Fruit fly (Drosophila melanogaster) whole organism, embryonic: ENCODE data around the gene CG18262.

Experiments used
- CG10321 ChIP-seq: fragments of 200-800 bp; sonication (Bioruptor generic); IDR thresholded peaks from 2 replicates; pipeline ENCODE4 v1.3.6; 2022; ENCODE audit warnings: missing biosample characterization, missing genetic modification characterization
- CG10431 ChIP-seq: fragments of 200-800 bp; sonication (Bioruptor generic); optimal IDR thresholded peaks from 3 replicates; lab custom pipeline; 2018; ENCODE audit warnings: missing biosample characterization, mild to moderate bottlenecking, missing genetic modification characterization
- CG10654 ChIP-seq: fragments of 200-800 bp; sonication (Bioruptor generic); optimal IDR thresholded peaks from 2 replicates; lab custom pipeline; 2016; ENCODE audit warnings: missing biosample characterization, missing genetic modification characterization
- CG12155 ChIP-seq: fragments of 200-800 bp; sonication (Bioruptor generic); optimal IDR thresholded peaks from 3 replicates; lab custom pipeline; 2016; ENCODE audit warnings: missing biosample characterization, missing genetic modification characterization
- CG12299 ChIP-seq: fragments of 200-800 bp; sonication (Bioruptor generic); optimal IDR thresholded peaks from 2 replicates; lab custom pipeline; 2018; ENCODE audit warnings: missing biosample characterization, mild to moderate bottlenecking, missing genetic modification characterization
- CG14014 ChIP-seq: fragments of 200-800 bp; sonication (Bioruptor generic); IDR thresholded peaks from 2 replicates; pipeline ENCODE4 v1.3.6; 2022; ENCODE audit warnings: missing biosample characterization, missing genetic modification characterization
- CG15011 ChIP-seq: fragments of 200-800 bp; sonication (Bioruptor generic); optimal IDR thresholded peaks from 3 replicates; lab custom pipeline; 2018; ENCODE audit warnings: missing biosample characterization, mild to moderate bottlenecking, missing genetic modification characterization
- CG15269 ChIP-seq: fragments of 200-800 bp; sonication (Bioruptor generic); optimal IDR thresholded peaks from 2 replicates; lab custom pipeline; 2018; ENCODE audit warnings: missing biosample characterization, mild to moderate bottlenecking, missing genetic modification characterization, moderate library complexity
- CG16813 ChIP-seq: fragments of 200-800 bp; sonication (Bioruptor generic); IDR thresholded peaks from 3 replicates; pipeline ENCODE4 v1.3.6; 2022; ENCODE audit warnings: missing biosample characterization, missing genetic modification characterization; ENCODE audit not compliant: partially characterized antibody
- CG2712 ChIP-seq: fragments of 200-800 bp; optimal IDR thresholded peaks from 3 replicates; lab custom pipeline; 2019; ENCODE audit warnings: missing biosample characterization, mild to moderate bottlenecking, missing genetic modification characterization, moderate library complexity
- CG34376 ChIP-seq: fragments of 200-800 bp; sonication (Bioruptor generic); optimal IDR thresholded peaks from 2 replicates; lab custom pipeline; 2018; ENCODE audit warnings: missing biosample characterization, mild to moderate bottlenecking, missing genetic modification characterization
- CG3726 ChIP-seq: fragments of 200-800 bp; sonication (Bioruptor generic); IDR thresholded peaks from 3 replicates; pipeline ENCODE4, ENCODE4 v1.3.6; 2022; ENCODE audit warnings: missing biosample characterization, missing genetic modification characterization
- CG43689 ChIP-seq: fragments of 200-800 bp; sonication (Bioruptor generic); IDR thresholded peaks from 2 replicates; pipeline ENCODE4 v1.3.6; 2022; ENCODE audit warnings: missing biosample characterization, missing genetic modification characterization
- CG6254 ChIP-seq: fragments of 200-800 bp; sonication (Bioruptor generic); optimal IDR thresholded peaks from 3 replicates; lab custom pipeline; 2017; ENCODE audit warnings: mild to moderate bottlenecking, missing biosample characterization, missing genetic modification reagents, missing genetic modification characterization
- CG6654 ChIP-seq: fragments of 200-800 bp; sonication (Bioruptor generic); optimal IDR thresholded peaks from 2 replicates; lab custom pipeline; 2017; ENCODE audit warnings: missing biosample characterization, mild to moderate bottlenecking, missing genetic modification characterization
- CG7745 ChIP-seq: fragments of 200-800 bp; sonication (Bioruptor generic); optimal IDR thresholded peaks from 2 replicates; lab custom pipeline; 2018; ENCODE audit warnings: missing biosample characterization, mild to moderate bottlenecking, missing genetic modification characterization, moderate library complexity
- CG8924 ChIP-seq: fragments of 200-800 bp; optimal IDR thresholded peaks from 3 replicates; lab custom pipeline; 2019; ENCODE audit warnings: missing biosample characterization, mild to moderate bottlenecking, missing genetic modification characterization, moderate library complexity
- CG9817 ChIP-seq: fragments of 200-800 bp; sonication (Bioruptor generic); optimal IDR thresholded peaks from 2 replicates; lab custom pipeline; 2018; ENCODE audit warnings: missing biosample characterization, mild to moderate bottlenecking, missing genetic modification characterization, moderate library complexity
- Dek ChIP-seq: fragments of 200-800 bp; sonication (Bioruptor generic); optimal IDR thresholded peaks from 3 replicates; lab custom pipeline; 2019; ENCODE audit warnings: missing biosample characterization, mild to moderate bottlenecking, missing genetic modification characterization, moderate library complexity
- Drgx ChIP-seq: fragments of 200-800 bp; sonication (Bioruptor generic); IDR thresholded peaks from 2 replicates; pipeline ENCODE4 v1.3.6; 2022; ENCODE audit warnings: missing biosample characterization, missing genetic modification characterization
- HLHmδ ChIP-seq: fragments of 200-800 bp; sonication (Bioruptor generic); optimal IDR thresholded peaks from 2 replicates; lab custom pipeline; 2018; ENCODE audit warnings: missing biosample characterization, mild to moderate bottlenecking, missing genetic modification characterization, moderate library complexity
- Hand ChIP-seq: fragments of 200-800 bp; sonication (Bioruptor generic); optimal IDR thresholded peaks from 2 replicates; lab custom pipeline; 2017; ENCODE audit warnings: mild to moderate bottlenecking, missing biosample characterization, missing genetic modification reagents, missing genetic modification characterization
- Hr39 ChIP-seq: fragments of >200 bp; optimal IDR thresholded peaks from 2 replicates; lab custom pipeline; 2017
- Vsx1 ChIP-seq: fragments of 200-800 bp; sonication (Bioruptor generic); optimal IDR thresholded peaks from 2 replicates; lab custom pipeline; 2017; ENCODE audit warnings: missing biosample characterization, mild to moderate bottlenecking, missing genetic modification characterization, missing genetic modification reagents
- abd-A ChIP-seq: fragments of 200-800 bp; sonication (Bioruptor generic); optimal IDR thresholded peaks from 3 replicates; lab custom pipeline; 2019; ENCODE audit warnings: missing biosample characterization, mild to moderate bottlenecking, missing genetic modification characterization, moderate library complexity
- ato ChIP-seq: fragments of 200-800 bp; sonication (Bioruptor generic); IDR thresholded peaks from 2 replicates; pipeline ENCODE4 v1.3.6; 2022; ENCODE audit warnings: missing biosample characterization, missing genetic modification characterization; ENCODE audit not compliant: partially characterized antibody
- bab2 ChIP-seq: fragments of 200-800 bp; sonication (Bioruptor generic); optimal IDR thresholded peaks from 2 replicates; lab custom pipeline; 2016; ENCODE audit warnings: missing biosample characterization, missing genetic modification characterization
- bbx ChIP-seq: fragments of 200-800 bp; sonication (Bioruptor generic); IDR thresholded peaks from 2 replicates; pipeline ENCODE4 v1.3.6; 2022; ENCODE audit warnings: missing biosample characterization, missing genetic modification characterization; ENCODE audit not compliant: partially characterized antibody
- bcd ChIP-seq: fragments of 200-800 bp; sonication (Bioruptor generic); optimal IDR thresholded peaks from 2 replicates; lab custom pipeline; 2017; ENCODE audit warnings: missing biosample characterization, mild to moderate bottlenecking, missing genetic modification characterization
- bsh ChIP-seq, 2 experiments: fragments of 200-800 bp; sonication (Bioruptor generic); optimal IDR thresholded peaks; 2 replicates each; lab custom pipeline; 2017 to 2018; ENCODE audit warnings: mild to moderate bottlenecking in 2 of 2, missing biosample characterization in 2 of 2, missing genetic modification characterization in 2 of 2, moderate library complexity in 1 of 2
- ftz-f1 ChIP-seq: fragments of 200-800 bp; sonication (Bioruptor generic); optimal IDR thresholded peaks from 2 replicates; lab custom pipeline; 2016; ENCODE audit warnings: missing biosample characterization, missing genetic modification characterization
- ken ChIP-seq: fragments of 200-800 bp; sonication (Bioruptor generic); IDR thresholded peaks from 3 replicates; pipeline ENCODE4 v1.3.6; 2022; ENCODE audit warnings: missing biosample characterization, missing genetic modification characterization
- klu ChIP-seq: fragments of 200-800 bp; sonication (Bioruptor generic); IDR thresholded peaks from 2 replicates; pipeline ENCODE4 v1.3.6; 2022; ENCODE audit warnings: missing biosample characterization, missing genetic modification characterization
- lola ChIP-seq, 3 experiments: fragments of >200 bp in 2 of 3; fragments of 200-800 bp in 1 of 3; sonication (Bioruptor generic) in 1 of 3; optimal IDR thresholded peaks; 2 replicates each; lab custom pipeline; 2017 to 2019; ENCODE audit warnings: missing biosample characterization in 3 of 3, missing genetic modification characterization in 3 of 3, mild to moderate bottlenecking in 1 of 3, moderate library complexity in 1 of 3
- mirr ChIP-seq: fragments of 200-800 bp; sonication (Bioruptor generic); optimal IDR thresholded peaks from 3 replicates; lab custom pipeline; 2018; ENCODE audit warnings: missing biosample characterization, mild to moderate bottlenecking, missing genetic modification characterization
- mld ChIP-seq: fragments of 200-800 bp; sonication (Bioruptor generic); IDR thresholded peaks from 3 replicates; pipeline ENCODE4 v1.3.6; 2022; ENCODE audit warnings: missing biosample characterization, missing genetic modification characterization; ENCODE audit not compliant: partially characterized antibody
- nom ChIP-seq: fragments of 200-800 bp; sonication (Bioruptor generic); optimal IDR thresholded peaks from 2 replicates; lab custom pipeline; 2017; ENCODE audit warnings: missing biosample characterization, missing genetic modification characterization, mild to moderate bottlenecking, moderate library complexity, missing genetic modification reagents
- p53 ChIP-seq: fragments of 200-800 bp; sonication (Bioruptor generic); optimal IDR thresholded peaks from 2 replicates; lab custom pipeline; 2016; ENCODE audit warnings: missing biosample characterization, missing genetic modification characterization
- repo ChIP-seq: fragments of 200-800 bp; sonication (Bioruptor generic); optimal IDR thresholded peaks from 2 replicates; lab custom pipeline; 2016; ENCODE audit warnings: missing biosample characterization, missing genetic modification characterization
- slbo ChIP-seq: fragments of 200-800 bp; sonication (Bioruptor generic); IDR thresholded peaks from 2 replicates; pipeline ENCODE4 v1.3.6; 2022; ENCODE audit warnings: missing biosample characterization, missing genetic modification characterization
- trem ChIP-seq: fragments of 200-800 bp; optimal IDR thresholded peaks from 3 replicates; lab custom pipeline; 2019; ENCODE audit warnings: missing biosample characterization, mild to moderate bottlenecking, missing genetic modification characterization, moderate library complexity
- tup ChIP-seq: fragments of 200-800 bp; sonication (Bioruptor generic); optimal IDR thresholded peaks from 2 replicates; lab custom pipeline; 2016; ENCODE audit warnings: missing biosample characterization, mild to moderate bottlenecking, missing genetic modification characterization, moderate library complexity
- vvl ChIP-seq: fragments of 200-800 bp; sonication (Bioruptor generic); IDR thresholded peaks from 2 replicates; pipeline ENCODE4 v1.3.6; 2022; ENCODE audit warnings: missing biosample characterization, missing genetic modification characterization
- zen ChIP-seq: fragments of 200-800 bp; sonication (Bioruptor generic); optimal IDR thresholded peaks from 3 replicates; lab custom pipeline; 2018; ENCODE audit warnings: missing biosample characterization, mild to moderate bottlenecking, missing genetic modification characterization, moderate library complexity
- zf30C ChIP-seq: fragments of 200-800 bp; sonication (Bioruptor generic); optimal IDR thresholded peaks from 3 replicates; lab custom pipeline; 2018; ENCODE audit warnings: missing biosample characterization, mild to moderate bottlenecking, missing genetic modification characterization

CG18262 gene

dm6 chrX:8196598-8197228, 44.0 kb downstream of the CG18262 start (continued):
- peak; percentile 76 for TF ChIP-seq vvl
- TF ChIP-seq CG7745 (tag; lab: Kevin White, UChicago) = no peak
- TF ChIP-seq zen (tag; lab: Kevin White, UChicago) = no peak
- TF ChIP-seq bcd (GFP tag; lab: Kevin White, UChicago) = peak; percentile 41
- TF ChIP-seq HLHmδ = no peak
- TF ChIP-seq abd-A (tag; lab: Kevin White, UChicago) = no peak
- no peak for TF ChIP-seq bbx (GFP tag; lab: Robert Waterston, UW)
- no peak for TF ChIP-seq repo (GFP tag; lab: Kevin White, UChicago)
- TF ChIP-seq CG3726 = 0 out of 3 replicates have a peak, but pooled peaks have one; percentile 22
- no peak for TF ChIP-seq mirr (GFP tag; lab: Kevin White, UChicago)
- TF ChIP-seq bsh (GFP tag; optimal IDR thresholded peaks at IDR 0.05; lab: Kevin White, UChicago) = peak; percentile 17 to 67
- no peak for TF ChIP-seq Vsx1 (GFP tag; lab: Kevin White, UChicago)
- no peak for TF ChIP-seq trem
- peak; percentile 57 for TF ChIP-seq slbo (GFP tag; lab: Robert Waterston, UW)
- TF ChIP-seq Drgx = peak; percentile 79
- TF ChIP-seq CG34376 (GFP tag; lab: Kevin White, UChicago) = no peak
- TF ChIP-seq CG12155 (GFP tag; lab: Kevin White, UChicago) = no peak
- TF ChIP-seq nom (GFP tag; lab: Kevin White, UChicago) = peak; percentile 29
- TF ChIP-seq p53 = no peak
- peak; percentile 20 for TF ChIP-seq ftz-f1 (GFP tag; lab: Kevin White, UChicago)
- TF ChIP-seq lola (GFP tag; optimal IDR thresholded peaks at IDR 0.05; lab: Kevin White, UChicago) = no peak
- no peak for TF ChIP-seq Hand (GFP tag; lab: Kevin White, UChicago)
- peak; percentile 57; the same call in 1 of the 2 replicates for TF ChIP-seq CG14014 (GFP tag; lab: Robert Waterston, UW)
- TF ChIP-seq klu (GFP tag; lab: Robert Waterston, UW) = no peak
- TF ChIP-seq CG10431 = no peak
- peak; percentile 52 for TF ChIP-seq CG15269 (tag; lab: Kevin White, UChicago)
- TF ChIP-seq Dek (tag; lab: Kevin White, UChicago) = no peak
- no peak for TF ChIP-seq tup (GFP tag; lab: Kevin White, UChicago)
- no peak for TF ChIP-seq ato (GFP tag; lab: Robert Waterston, UW)
- no peak for TF ChIP-seq bab2 (GFP tag; lab: Kevin White, UChicago)
- TF ChIP-seq Hr39 (lab: Kevin White, UChicago) = no peak
- TF ChIP-seq CG16813 (GFP tag; lab: Robert Waterston, UW) = no peak
- no peak for TF ChIP-seq CG12299 (tag; lab: Kevin White, UChicago)
- peak; percentile 51 for TF ChIP-seq CG2712
- TF ChIP-seq zf30C (GFP tag; lab: Kevin White, UChicago) = no peak
- TF ChIP-seq CG10654 (GFP tag; lab: Kevin White, UChicago) = peak; percentile 1
- peak; percentile 51 for TF ChIP-seq CG6254
- peak; percentile 65; the same call in 1 of the 3 replicates for TF ChIP-seq ken (GFP tag; lab: Robert Waterston, UW)
- peak; percentile 53; the same call in 1 of the 2 replicates for TF ChIP-seq CG43689
- TF ChIP-seq CG6654 (GFP tag; lab: Kevin White, UChicago) = no peak
- TF ChIP-seq CG15011 (GFP tag; lab: Kevin White, UChicago) = no peak
- TF ChIP-seq CG8924 (tag; lab: Kevin White, UChicago) = no peak
- no peak for TF ChIP-seq mld (GFP tag; lab: Robert Waterston, UW)
- TF ChIP-seq CG10321 (GFP tag; lab: Robert Waterston, UW) = 0 out of 2 replicates have a peak, but pooled peaks have one; percentile 8
- no peak for TF ChIP-seq CG9817 (tag; lab: Kevin White, UChicago)
- TF ChIP-seq, all 482 proteins: peak for 167
